Worm (Caenorhabditis elegans) whole organism, young adult: ENCODE measurements around the gene K05G3.2.
"Not testable (repeated sequence)": the region's sequence is repeated elsewhere in the genome, so short reads cannot be mapped to it uniquely, and the experiment has no call there.

Experiments used
- B0019.2 ChIP-seq: fragments of 200-800 bp; sonication (Bioruptor generic); conservative IDR thresholded peaks from 2 replicates; pipeline ENCODE4 v1.3.6; 2022; ENCODE audit warnings: missing genetic modification reagents, missing genetic modification characterization, missing compliant biosample characterization
- F22D6.2 ChIP-seq: sonication (generic microtip); optimal IDR thresholded peaks from 2 replicates; lab custom pipeline; 2016; ENCODE audit warnings: mild to moderate bottlenecking, missing genetic modification characterization, missing compliant biosample characterization
- F39B2.1 ChIP-seq: fragments of 200-800 bp; sonication (Bioruptor generic); IDR thresholded peaks from 2 replicates; pipeline ENCODE4 v1.3.6; 2022; ENCODE audit warnings: missing genetic modification reagents, missing genetic modification characterization, missing compliant biosample characterization
- cebp-2 ChIP-seq: fragments of 200-800 bp; sonication (Bioruptor generic); IDR thresholded peaks from 2 replicates; pipeline ENCODE4 v1.3.6; 2022; ENCODE audit warnings: missing genetic modification characterization, missing compliant biosample characterization
- ceh-79 ChIP-seq: sonication (generic microtip); optimal IDR thresholded peaks from 2 replicates; lab custom pipeline; 2017; ENCODE audit warnings: mild to moderate bottlenecking, missing genetic modification characterization, missing compliant biosample characterization
- chd-7 ChIP-seq: sonication (generic microtip); optimal IDR thresholded peaks from 2 replicates; lab custom pipeline; 2016; ENCODE audit warnings: mild to moderate bottlenecking, missing genetic modification characterization, moderate library complexity, missing compliant biosample characterization
- dox-1 ChIP-seq: fragments of 200-800 bp; sonication (Bioruptor generic); IDR thresholded peaks from 2 replicates; pipeline ENCODE4 v1.3.6; 2022; ENCODE audit warnings: missing genetic modification reagents, missing genetic modification characterization, missing compliant biosample characterization
- egrh-3 ChIP-seq: fragments of 200-800 bp; sonication (Bioruptor generic); IDR thresholded peaks from 2 replicates; pipeline ENCODE4 v1.3.6; 2022; ENCODE audit warnings: missing genetic modification reagents, missing genetic modification characterization, missing compliant biosample characterization
- ekl-4 ChIP-seq: fragments of 200-800 bp; sonication (Bioruptor generic); IDR thresholded peaks from 2 replicates; pipeline ENCODE4 v1.3.6; 2022; ENCODE audit warnings: missing genetic modification reagents, missing genetic modification characterization, missing compliant biosample characterization
- ets-4 ChIP-seq: fragments of 200-800 bp; sonication (Bioruptor generic); optimal IDR thresholded peaks from 2 replicates; lab custom pipeline; 2018; ENCODE audit warnings: mild to moderate bottlenecking, missing genetic modification characterization, missing compliant biosample characterization
- gei-17 ChIP-seq: fragments of 200-800 bp; sonication (Bioruptor generic); optimal IDR thresholded peaks from 2 replicates; lab custom pipeline; 2018; ENCODE audit warnings: mild to moderate bottlenecking, missing genetic modification characterization, missing compliant biosample characterization
- hmg-1.2 ChIP-seq: fragments of 200-800 bp; sonication (Bioruptor generic); IDR thresholded peaks from 2 replicates; pipeline ENCODE4 v1.3.6; 2022; ENCODE audit warnings: missing genetic modification reagents, missing genetic modification characterization, missing compliant biosample characterization
- hsf-1 ChIP-seq: fragments of 200-800 bp; sonication (Bioruptor generic); IDR thresholded peaks from 2 replicates; pipeline ENCODE4 v1.3.6; 2022; ENCODE audit warnings: missing genetic modification reagents, missing genetic modification characterization, missing compliant biosample characterization
- lin-26 ChIP-seq: fragments of 200-800 bp; sonication (Bioruptor generic); IDR thresholded peaks from 2 replicates; pipeline ENCODE4 v1.3.6; 2022; ENCODE audit warnings: missing genetic modification reagents, missing genetic modification characterization, missing compliant biosample characterization
- lin-40 ChIP-seq: sonication (generic microtip); optimal IDR thresholded peaks from 2 replicates; lab custom pipeline; 2016; ENCODE audit warnings: missing genetic modification characterization, mild to moderate bottlenecking, missing compliant biosample characterization, missing genotype, missing genetic modification reagents
- madf-3 ChIP-seq: fragments of 200-800 bp; sonication (Bioruptor generic); IDR thresholded peaks from 2 replicates; pipeline ENCODE4 v1.3.6; 2022; ENCODE audit warnings: missing genetic modification reagents, missing genetic modification characterization, missing compliant biosample characterization
- mxl-1 ChIP-seq: sonication (generic microtip); optimal IDR thresholded peaks from 2 replicates; lab custom pipeline; 2016; ENCODE audit warnings: missing genetic modification characterization, missing compliant biosample characterization
- nfyb-1 ChIP-seq: fragments of 200-800 bp; sonication (Bioruptor generic); IDR thresholded peaks from 2 replicates; pipeline ENCODE4 v1.3.6; 2022; ENCODE audit warnings: missing genetic modification reagents, missing genetic modification characterization, missing compliant biosample characterization
- nhr-27 ChIP-seq: fragments of 200-800 bp; sonication (Bioruptor generic); optimal IDR thresholded peaks from 2 replicates; lab custom pipeline; 2018; ENCODE audit warnings: mild to moderate bottlenecking, missing genetic modification characterization, moderate library complexity, missing compliant biosample characterization
- nhr-80 ChIP-seq: sonication (generic microtip); optimal IDR thresholded peaks from 2 replicates; lab custom pipeline; 2016; ENCODE audit warnings: missing genetic modification characterization, missing compliant biosample characterization
- rcor-1 ChIP-seq: fragments of 200-800 bp; sonication (Bioruptor generic); IDR thresholded peaks from 2 replicates; pipeline ENCODE4 v1.3.6; 2022; ENCODE audit warnings: missing genetic modification reagents, missing genetic modification characterization, missing compliant biosample characterization
- rec-8 ChIP-seq, 2 experiments: sonication (generic microtip); optimal IDR thresholded peaks; 2 replicates each; lab custom pipeline; 2016; ENCODE audit warnings: mild to moderate bottlenecking in 2 of 2, missing genetic modification characterization in 2 of 2, missing genetic modification reagents in 2 of 2, missing genotype in 2 of 2, missing biosample characterization in 1 of 2, missing compliant biosample characterization in 1 of 2, moderate library complexity in 1 of 2
- sea-2 ChIP-seq: fragments of 200-800 bp; sonication (Bioruptor generic); IDR thresholded peaks from 2 replicates; pipeline ENCODE4 v1.3.6; 2022; ENCODE audit warnings: missing genetic modification characterization, missing compliant biosample characterization
- snpc-3.4 ChIP-seq: sonication (generic microtip); optimal IDR thresholded peaks from 2 replicates; lab custom pipeline; 2017; ENCODE audit warnings: missing genetic modification characterization, mild to moderate bottlenecking, missing compliant biosample characterization, antibody characterized with exemption, moderate library complexity, missing genotype, missing genetic modification reagents
- snpc-4 ChIP-seq, 5 experiments: fragments of 150-350 bp in 1 of 5; sonication (generic microtip) in 4 of 5; optimal IDR thresholded peaks; 2 replicates each; lab custom pipeline; 2014 to 2018; ENCODE audit warnings: missing genetic modification characterization in 5 of 5, missing biosample characterization in 3 of 5, antibody characterized with exemption in 2 of 5, mild to moderate bottlenecking in 2 of 5, missing compliant biosample characterization in 2 of 5, missing genotype in 2 of 5, moderate library complexity in 2 of 5, missing genetic modification reagents in 1 of 5
- somi-1 ChIP-seq: fragments of 200-800 bp; sonication (Bioruptor generic); optimal IDR thresholded peaks from 2 replicates; lab custom pipeline; 2018; ENCODE audit warnings: mild to moderate bottlenecking, missing genetic modification characterization, missing compliant biosample characterization
- sptf-2 ChIP-seq: fragments of 200-800 bp; sonication (Bioruptor generic); optimal IDR thresholded peaks from 2 replicates; lab custom pipeline; 2018; ENCODE audit warnings: mild to moderate bottlenecking, missing genetic modification characterization, missing compliant biosample characterization
- tlf-1 ChIP-seq: fragments of 200-800 bp; sonication (Bioruptor generic); optimal IDR thresholded peaks from 2 replicates; lab custom pipeline; 2018; ENCODE audit warnings: mild to moderate bottlenecking, missing genetic modification characterization, missing compliant biosample characterization
- zfh-2 ChIP-seq: fragments of 200-800 bp; sonication (Bioruptor generic); conservative IDR thresholded peaks from 2 replicates; pipeline ENCODE4 v1.3.6; 2022; ENCODE audit warnings: missing genetic modification reagents, missing genetic modification characterization, missing compliant biosample characterization
- ztf-3 ChIP-seq: fragments of 200-800 bp; sonication (Bioruptor generic); optimal IDR thresholded peaks from 2 replicates; lab custom pipeline; 2018; ENCODE audit warnings: mild to moderate bottlenecking, missing genetic modification characterization, missing compliant biosample characterization

The K05G3.2 gene

DNA sequence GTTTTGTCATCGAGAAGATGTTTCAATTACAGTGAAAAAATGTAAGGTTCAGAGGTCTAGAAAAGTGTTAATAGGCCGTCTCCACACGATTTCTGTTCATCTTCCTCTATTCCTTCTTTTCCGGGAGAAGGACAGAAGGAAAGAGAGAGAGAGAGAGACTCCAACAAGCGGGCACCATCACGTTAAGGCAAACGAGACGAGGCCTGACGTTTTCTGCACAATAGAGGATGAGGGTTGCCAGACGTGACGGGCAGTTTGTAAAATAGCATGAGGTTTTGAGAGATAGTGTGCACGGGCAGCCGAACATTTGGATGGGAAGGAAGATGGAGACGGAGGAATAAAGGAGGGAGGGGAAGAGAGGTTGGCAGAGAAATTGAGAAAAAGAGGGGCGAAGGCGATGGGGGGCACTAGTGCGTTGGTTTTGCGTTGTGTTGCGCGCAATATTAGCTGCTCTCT lies 48.9 kb upstream of the K05G3.2 start, which contains the start of gene twf-2 (continued):
- TF ChIP-seq lin-40 (tag; lab: Kevin White, UChicago) (peak; percentile 83), ets-4 (no peak), lin-26 (GFP tag; lab: Robert Waterston, UW) (no peak), snpc-4 (GFP tag; optimal IDR thresholded peaks at IDR 0.05; lab: Kevin White, UChicago) (peak; percentile 58), snpc-4 (tag; optimal IDR thresholded peaks at IDR 0.05; lab: Kevin White, UChicago) (peak; percentile 10 to 54 (median 35)), ekl-4 (GFP tag; lab: Robert Waterston, UW) (0 out of 2 replicates have a peak, but pooled peaks have one; percentile 21), rcor-1 (GFP tag; lab: Robert Waterston, UW) (peak; percentile 60), cebp-2 (no peak), hmg-1.2 (GFP tag; lab: Robert Waterston, UW) (peak; percentile 75; the same call in 1 of the 2 replicates), snpc-3.4 (tag; lab: Kevin White, UChicago) (no peak), rec-8 (tag; optimal IDR thresholded peaks at IDR 0.05; lab: Kevin White, UChicago) (no peak), ceh-79 (tag; lab: Kevin White, UChicago) (no peak), nfyb-1 (GFP tag; lab: Robert Waterston, UW) (peak; percentile 76; the same call in 1 of the 2 replicates), mxl-1 (tag; lab: Kevin White, UChicago) (no peak), chd-7 (tag; lab: Kevin White, UChicago) (peak; percentile 58), sptf-2 (GFP tag; lab: Kevin White, UChicago) (no peak), madf-3 (GFP tag; lab: Robert Waterston, UW) (no peak), somi-1 (GFP tag; lab: Kevin White, UChicago) (peak; percentile 30), B0019.2 (GFP tag; lab: Robert Waterston, UW) (no peak), tlf-1 (no peak), dox-1 (GFP tag; lab: Robert Waterston, UW) (peak; percentile 75), F39B2.1 (GFP tag; lab: Robert Waterston, UW) (no peak)

DNA sequence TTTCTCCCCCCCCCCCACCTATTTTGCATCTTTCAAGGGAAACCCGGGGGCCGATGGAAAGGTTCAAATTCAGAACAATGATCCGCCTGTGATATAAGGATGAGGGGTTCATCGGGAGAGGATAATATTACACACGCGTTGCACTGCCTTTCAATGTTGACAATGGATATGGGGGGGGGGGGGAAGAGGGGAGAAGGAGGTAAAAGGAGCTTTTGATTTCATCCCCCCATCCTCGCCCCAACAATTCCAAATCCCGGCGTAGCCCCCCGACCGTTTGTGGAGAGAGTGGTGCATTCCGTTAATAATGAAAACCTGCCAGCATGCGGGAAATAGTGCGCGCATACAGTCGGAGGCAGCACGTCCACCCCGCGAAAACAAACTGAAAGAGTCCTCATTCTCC lies 47.6 kb upstream of the K05G3.2 start:
- TF ChIP-seq zfh-2: peak; percentile 67
- TF ChIP-seq gei-17 (GFP tag; lab: Kevin White, UChicago): no peak
- TF ChIP-seq egrh-3 (GFP tag; lab: Robert Waterston, UW): 0 out of 2 replicates have a peak, but pooled peaks have one; percentile 29
- TF ChIP-seq nhr-27 (tag; lab: Kevin White, UChicago): no peak
- no peak for TF ChIP-seq sea-2 (GFP tag; lab: Robert Waterston, UW)

ce11 chrX:16451124-16451523 lies 43.6 kb upstream of the K05G3.2 start:
- no peak for TF ChIP-seq ets-4

DNA sequence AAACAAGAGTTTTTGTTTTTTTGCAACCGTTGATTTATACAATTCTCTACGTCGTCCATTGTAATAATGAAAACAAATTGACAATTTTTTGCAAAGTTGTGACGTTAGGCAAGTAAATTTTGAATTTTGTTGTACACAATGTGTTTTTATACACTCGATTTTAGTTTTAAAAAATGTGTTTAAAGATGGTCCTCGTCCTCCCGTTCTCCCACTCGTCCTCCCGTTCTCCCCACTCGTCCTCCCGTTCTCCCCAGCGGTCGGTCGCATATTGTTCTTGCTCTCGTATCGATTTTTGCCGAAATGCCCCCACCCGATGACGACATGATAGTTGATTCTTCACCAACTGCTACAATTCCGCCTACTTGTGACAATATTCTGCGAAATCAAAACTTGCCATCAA lies 43.1 kb upstream of the K05G3.2 start, which contains the start of gene F38E9.4:
TSS of gene F38E9.4 (plus strand) at position 301 of the 400 bp plus-strand sequence.
- not testable (repeated sequence) for TF ChIP-seq ztf-3 (GFP tag; lab: Kevin White, UChicago); F22D6.2 (tag; lab: Kevin White, UChicago); hsf-1 (GFP tag; lab: Robert Waterston, UW)

- peak; percentile 73 for TF ChIP-seq nhr-80 (tag; lab: Kevin White, UChicago)
- no peak for TF ChIP-seq somi-1 (GFP tag; lab: Kevin White, UChicago)
- 0 out of 2 replicates have a peak, but pooled peaks have one; percentile 7 for TF ChIP-seq dox-1 (GFP tag; lab: Robert Waterston, UW)
- TF ChIP-seq, all 124 proteins: peak for 2
Observed at ce11 chrX:16456659-16457058, 38.1 kb upstream of the K05G3.2 start, which contains the start of gene nas-39. Gene nas-39, plus strand, starts transcription at chrX:16456927.
